Worm (Caenorhabditis elegans): ENCODE data around the gene F07A11.1.
A peak's percentile ranks its signal among the peaks of the same experiment; 100 is the strongest.

The F07A11.1 gene

DNA sequence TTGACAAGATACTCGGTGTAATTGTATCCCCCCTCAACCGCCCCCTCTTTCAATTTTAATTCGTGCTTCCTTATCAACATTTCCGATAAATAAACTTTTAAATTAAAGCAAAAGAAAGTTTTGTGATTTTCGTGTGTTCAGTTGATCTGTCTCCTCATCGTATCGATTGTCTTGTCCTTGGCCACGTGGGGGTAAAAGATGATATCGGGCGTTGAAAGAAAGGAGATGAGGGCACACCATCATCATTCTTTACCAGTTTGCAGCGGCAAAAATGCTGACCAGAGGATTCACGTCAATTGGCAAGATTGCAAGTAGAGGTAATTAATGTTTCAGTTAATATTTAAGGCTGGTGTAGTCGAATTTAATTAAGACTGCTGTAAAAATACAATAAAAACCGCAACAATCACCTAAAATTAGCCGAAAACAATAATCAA is 44.7 kb downstream of the F07A11.1 start, which contains the start of gene F54D5.7 (continued):
- no peak for TF ChIP-seq C04F5.9 (tag; optimal IDR thresholded peaks at IDR 0.05)
- no peak for TF ChIP-seq aha-1 (tag; optimal IDR thresholded peaks at IDR 0.05)
- peak; percentile 61 for TF ChIP-seq lin-14 (GFP tag; optimal IDR thresholded peaks at IDR 0.05)
- TF ChIP-seq sox-4 (tag; optimal IDR thresholded peaks at IDR 0.05), result no peak
- TF ChIP-seq C34B4.2 (tag; optimal IDR thresholded peaks at IDR 0.05), result no peak
- peak; percentile 8 to 14 for TF ChIP-seq efl-1 (optimal IDR thresholded peaks at IDR 0.05)
- TF ChIP-seq efl-1 (GFP tag; optimal IDR thresholded peaks at IDR 0.05 in 1 of 2), result peak in 1 of 2 experiments; percentile 89
- TF ChIP-seq lin-39 (tag; optimal IDR thresholded peaks at IDR 0.05), result no peak
- no peak for TF ChIP-seq Y116A8C.19 (tag; optimal IDR thresholded peaks at IDR 0.05; ENCODE audit: borderline replicate concordance)
- no peak for TF ChIP-seq fkh-8 (tag; optimal IDR thresholded peaks at IDR 0.05)
- TF ChIP-seq snu-23 (GFP tag; optimal IDR thresholded peaks at IDR 0.05), result peak; percentile 77
- no peak for TF ChIP-seq efl-3 (GFP tag; optimal IDR thresholded peaks at IDR 0.05)
- peak; percentile 11 for TF ChIP-seq unc-130 (tag; optimal IDR thresholded peaks at IDR 0.05)
- peak; percentile 22 for TF ChIP-seq lir-3 (tag; optimal IDR thresholded peaks at IDR 0.05; ENCODE audit: poor library complexity)
- TF ChIP-seq elt-2 (tag; optimal IDR thresholded peaks at IDR 0.05), result peak; percentile 52
- peak; percentile 91 for TF ChIP-seq nhr-85 (tag)
- peak; percentile 61 for TF ChIP-seq nhr-20 (tag; optimal IDR thresholded peaks at IDR 0.05)
- TF ChIP-seq zag-1 (tag; optimal IDR thresholded peaks at IDR 0.05), result no peak
- TF ChIP-seq hlh-17 (GFP tag; optimal IDR thresholded peaks at IDR 0.05; ENCODE audit: borderline replicate concordance), result no peak
- peak; percentile 30 for TF ChIP-seq irx-1 (tag; optimal IDR thresholded peaks at IDR 0.05)
- TF ChIP-seq F16B12.6 (tag; optimal IDR thresholded peaks at IDR 0.05), result no peak
- no peak for TF ChIP-seq nhr-11 (tag; optimal IDR thresholded peaks at IDR 0.05)
- peak; percentile 34 for TF ChIP-seq rnt-1 (tag; optimal IDR thresholded peaks at IDR 0.05)
- TF ChIP-seq grh-1 (GFP tag; IDR thresholded peaks at IDR 0.05), result peak; percentile 36; the same call in 1 of the 2 replicates
- TF ChIP-seq ceh-82 (tag; optimal IDR thresholded peaks at IDR 0.05), result no peak
- no peak for TF ChIP-seq ces-1 (GFP tag; optimal IDR thresholded peaks at IDR 0.05)
- peak in 2 of 6 experiments; percentile 23 to 75 for TF ChIP-seq elt-3 (tag; optimal IDR thresholded peaks at IDR 0.05)
- peak; percentile 99 for TF ChIP-seq ama-1 (optimal IDR thresholded peaks at IDR 0.05)
- TF ChIP-seq alr-1 (tag; optimal IDR thresholded peaks at IDR 0.05; ENCODE audit: borderline replicate concordance), result no peak
- no peak for TF ChIP-seq unc-98 (GFP tag; IDR thresholded peaks at IDR 0.05)
- TF ChIP-seq dpl-1 (GFP tag; optimal IDR thresholded peaks at IDR 0.05), result peak; percentile 26 to 39 (median 38)
- TF ChIP-seq ceh-8 (GFP tag; optimal IDR thresholded peaks at IDR 0.05), result no peak
- TF ChIP-seq sup-37 (GFP tag; optimal IDR thresholded peaks at IDR 0.05), result no peak
- TF ChIP-seq unc-86 (tag; optimal IDR thresholded peaks at IDR 0.05), result no peak
- TF ChIP-seq pax-3 (tag; optimal IDR thresholded peaks at IDR 0.05), result no peak
- TF ChIP-seq nhr-77 (tag; optimal IDR thresholded peaks at IDR 0.05), result no peak
- peak; percentile 65 for TF ChIP-seq nhr-19 (GFP tag; conservative IDR thresholded peaks at IDR 0.05)
- no peak for TF ChIP-seq vab-15 (tag; optimal IDR thresholded peaks at IDR 0.05)
- peak; percentile 82 for TF ChIP-seq nhr-71 (tag; optimal IDR thresholded peaks at IDR 0.05)
- peak; percentile 32 for TF ChIP-seq pag-3 (tag; optimal IDR thresholded peaks at IDR 0.05; ENCODE audit: borderline replicate concordance, insufficient read depth)
- peak; percentile 57 for TF ChIP-seq nhr-47 (tag; optimal IDR thresholded peaks at IDR 0.05)
- TF ChIP-seq C16A3.4 (tag; optimal IDR thresholded peaks at IDR 0.05), result peak; percentile 23
- TF ChIP-seq tlp-1 (tag; optimal IDR thresholded peaks at IDR 0.05), result no peak
- TF ChIP-seq lin-15B (tag; optimal IDR thresholded peaks at IDR 0.05), result no peak
- TF ChIP-seq egl-27 (tag; optimal IDR thresholded peaks at IDR 0.05), result no peak
- no peak for TF ChIP-seq egl-13 (tag; optimal IDR thresholded peaks at IDR 0.05)

Measured in whole organism, L1 larva.